Worm (Caenorhabditis elegans): ENCODE data around the gene mrpl-44.

The mrpl-44 gene

DNA sequence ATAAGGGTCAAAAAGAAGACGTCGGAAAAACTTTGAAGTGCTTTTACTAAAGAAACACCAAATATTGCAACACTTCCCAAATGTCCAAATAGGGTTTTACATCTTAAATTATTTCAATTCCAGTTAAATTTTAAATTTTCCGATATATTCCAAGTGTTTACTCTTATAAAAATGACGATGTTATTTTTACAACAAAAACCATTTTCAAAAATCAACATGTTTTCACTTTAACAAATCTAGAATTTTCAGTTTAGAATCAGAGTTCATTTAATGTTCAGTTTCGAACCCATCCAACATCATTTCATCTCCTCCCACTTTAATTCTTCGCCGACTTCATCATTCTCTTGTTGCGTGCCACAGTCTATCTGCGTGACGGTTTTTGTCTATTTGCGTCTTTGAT is 14.5 kb upstream of the mrpl-44 start, which contains the start of gene dos-1:
dos-1 (plus strand) TSS at position 301 of the 400 bp plus-strand sequence.
- TF ChIP-seq flh-1 (GFP tag; optimal IDR thresholded peaks at IDR 0.05) (no peak), elt-3 (tag; optimal IDR thresholded peaks at IDR 0.05) (no peak), ham-2 (GFP tag; optimal IDR thresholded peaks at IDR 0.05) (no peak), nhr-237 (tag; optimal IDR thresholded peaks at IDR 0.05) (no peak), ceh-43 (GFP tag; optimal IDR thresholded peaks at IDR 0.05) (no peak), ceh-39 (tag; optimal IDR thresholded peaks at IDR 0.05) (no peak), drap-1 (GFP tag; optimal IDR thresholded peaks at IDR 0.05) (no peak)

DNA sequence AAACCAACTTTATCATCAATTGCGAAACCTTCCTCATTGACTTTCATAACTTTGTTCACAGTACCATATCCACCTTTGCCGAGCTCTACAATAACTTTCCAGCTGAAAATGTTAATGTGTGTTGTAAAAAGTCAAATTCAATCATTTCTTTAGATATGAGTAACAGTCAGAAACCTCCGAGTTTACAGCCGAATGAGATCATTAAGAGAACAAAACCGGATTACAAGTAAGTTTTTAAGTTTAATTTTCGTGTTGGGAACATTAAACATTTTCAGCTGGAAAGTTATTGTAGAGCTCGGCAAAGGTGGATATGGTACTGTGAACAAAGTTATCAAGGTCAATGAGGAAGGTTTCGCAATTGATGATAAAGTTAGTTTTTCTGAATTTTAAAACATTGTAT is 12.0 kb upstream of the mrpl-44 start, which contains the start of gene ZK507.1:
ZK507.1 (minus strand) TSS at position 101 of the 400 bp plus-strand sequence.
- no peak for TF ChIP-seq cnd-1 (tag; optimal IDR thresholded peaks at IDR 0.05)
- no peak for TF ChIP-seq snpc-4 (tag; optimal IDR thresholded peaks at IDR 0.05)
- TF ChIP-seq unc-39 (tag; optimal IDR thresholded peaks at IDR 0.05), result no peak
- no peak for TF ChIP-seq nhr-76 (tag; optimal IDR thresholded peaks at IDR 0.05)
- TF ChIP-seq nhr-12 (tag; optimal IDR thresholded peaks at IDR 0.05), result no peak
- TF ChIP-seq lsy-2 (tag; optimal IDR thresholded peaks at IDR 0.05), result no peak
- no peak for TF ChIP-seq unc-62 (GFP tag; optimal IDR thresholded peaks at IDR 0.05)
- no peak for TF ChIP-seq nhr-28 (tag; optimal IDR thresholded peaks at IDR 0.05)
- no peak for TF ChIP-seq mls-2 (tag; optimal IDR thresholded peaks at IDR 0.05)
- TF ChIP-seq ceh-43 (GFP tag; optimal IDR thresholded peaks at IDR 0.05), result no peak
- no peak for TF ChIP-seq mep-1 (tag; optimal IDR thresholded peaks at IDR 0.05)
- no peak for TF ChIP-seq sptf-1 (tag; optimal IDR thresholded peaks at IDR 0.05)
- no peak for TF ChIP-seq pha-4 (tag; optimal IDR thresholded peaks at IDR 0.05)
- TF ChIP-seq ztf-11 (tag; optimal IDR thresholded peaks at IDR 0.05), result no peak
- no peak for TF ChIP-seq flh-1 (GFP tag; optimal IDR thresholded peaks at IDR 0.05)
- no peak for TF ChIP-seq elt-3 (tag; optimal IDR thresholded peaks at IDR 0.05)
- TF ChIP-seq lin-32 (GFP tag; optimal IDR thresholded peaks at IDR 0.05), result no peak

DNA sequence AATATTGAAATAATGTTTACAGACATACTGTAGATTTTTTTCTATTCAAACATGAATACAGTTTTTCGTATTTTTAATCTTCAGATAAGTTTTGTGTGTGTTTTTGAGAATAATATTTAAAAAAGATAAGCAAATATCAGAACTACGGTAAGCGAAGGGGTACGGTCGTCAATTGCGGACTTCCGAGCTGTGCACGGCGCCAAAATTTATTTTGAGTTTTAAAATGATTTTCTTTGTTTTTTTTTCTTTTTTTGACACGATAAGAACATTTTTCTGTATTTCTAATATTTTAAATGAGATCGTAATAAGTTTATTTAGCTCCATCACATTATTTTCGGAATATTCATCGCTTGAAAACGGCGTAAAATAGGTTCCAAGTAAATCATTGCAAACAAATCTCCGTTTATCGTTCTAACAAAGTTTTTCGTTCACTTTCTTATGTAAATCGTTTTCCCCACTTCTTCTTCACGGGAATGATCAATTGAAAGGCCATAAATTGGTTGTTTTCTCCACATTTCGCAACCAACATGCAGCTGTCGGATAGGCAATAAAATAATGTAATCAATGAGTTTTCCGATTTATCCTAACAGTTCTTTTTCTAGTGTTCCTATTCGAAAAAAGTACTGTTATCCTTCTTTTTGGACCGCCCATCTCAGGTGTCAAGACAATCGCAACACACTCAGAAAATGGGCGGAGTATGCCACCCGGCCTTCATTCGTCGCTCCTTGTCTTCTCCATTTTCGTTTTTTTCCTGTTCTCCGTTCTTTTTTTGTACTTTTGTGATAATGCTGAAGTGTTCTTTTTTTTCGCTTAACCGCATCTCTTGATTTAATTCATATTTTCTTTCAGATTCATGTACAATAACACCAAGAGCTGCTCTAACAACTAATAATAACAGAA is 2.5 kb upstream of the mrpl-44 start, which contains the start of gene glp-1:
glp-1 (plus strand) TSS at position 850 of the 900 bp plus-strand sequence.
- TF ChIP-seq snpc-4 (tag; optimal IDR thresholded peaks at IDR 0.05) (no peak), nhr-2 (tag; optimal IDR thresholded peaks at IDR 0.05) (no peak), tbx-8 (GFP tag; optimal IDR thresholded peaks at IDR 0.05) (no peak), drap-1 (GFP tag; optimal IDR thresholded peaks at IDR 0.05) (no peak), unc-120 (tag; optimal IDR thresholded peaks at IDR 0.05; ENCODE audit: poor library complexity, severe bottlenecking) (no peak), pha-4 (tag; optimal IDR thresholded peaks at IDR 0.05) (no peak), flh-1 (GFP tag; optimal IDR thresholded peaks at IDR 0.05) (no peak), unc-39 (tag; optimal IDR thresholded peaks at IDR 0.05) (no peak), blmp-1 (tag; optimal IDR thresholded peaks at IDR 0.05) (no peak)

DNA sequence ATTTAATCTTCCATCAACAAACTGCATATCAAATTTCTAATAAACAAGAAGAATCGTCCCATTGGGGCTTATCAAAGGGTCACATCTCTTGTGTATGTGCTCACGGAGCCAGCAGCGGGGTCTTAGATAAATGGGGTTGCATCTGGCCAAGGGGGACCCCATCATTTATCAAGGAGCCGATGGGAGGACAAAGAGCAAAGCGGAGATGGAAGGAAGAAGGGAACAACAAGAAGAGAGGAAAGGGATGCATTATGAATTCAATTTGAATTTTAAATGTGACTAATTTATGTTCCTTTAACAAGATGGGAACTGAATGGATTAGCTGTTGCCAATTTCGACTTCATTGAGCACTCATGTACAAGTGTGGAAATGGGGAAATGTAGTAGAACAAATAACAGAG is 4.8 kb downstream of the mrpl-44 start:
- TF ChIP-seq elt-1 (tag; optimal IDR thresholded peaks at IDR 0.05; ENCODE audit: borderline replicate concordance, insufficient read depth) (no peak), hlh-1 (tag; optimal IDR thresholded peaks at IDR 0.05) (no peak), mab-5 (tag; optimal IDR thresholded peaks at IDR 0.05) (peak; percentile 75), nhr-12 (tag; optimal IDR thresholded peaks at IDR 0.05) (no peak), bed-3 (GFP tag; optimal IDR thresholded peaks at IDR 0.05) (no peak), nhr-237 (tag; optimal IDR thresholded peaks at IDR 0.05) (no peak), elt-3 (tag; optimal IDR thresholded peaks at IDR 0.05) (no peak), mep-1 (tag; optimal IDR thresholded peaks at IDR 0.05) (no peak), ceh-83 (GFP tag; optimal IDR thresholded peaks at IDR 0.05) (no peak), ces-1 (GFP tag; optimal IDR thresholded peaks at IDR 0.05) (peak; percentile 98), unc-120 (tag; optimal IDR thresholded peaks at IDR 0.05; ENCODE audit: poor library complexity, severe bottlenecking) (peak; percentile 65), unc-62 (GFP tag; optimal IDR thresholded peaks at IDR 0.05) (peak; percentile 11), lin-32 (GFP tag; optimal IDR thresholded peaks at IDR 0.05) (no peak), mls-2 (tag; optimal IDR thresholded peaks at IDR 0.05) (peak; percentile 26)
